Worm (Caenorhabditis elegans) whole organism, L3 larva: ENCODE data around the gene T24E12.1.

ENCODE experiments used
- mml-1 ChIP-seq: fragments of 150-350 bp; sonication (generic microtip); optimal IDR thresholded peaks from 3 replicates; lab custom pipeline; 2014; ENCODE audit warnings: missing biosample characterization, missing genetic modification characterization
- nhr-11 ChIP-seq: fragments of 150-350 bp; optimal IDR thresholded peaks from 2 replicates; lab custom pipeline; 2014; ENCODE audit warnings: missing biosample characterization, missing genetic modification characterization
- nhr-237 ChIP-seq: fragments of 150-350 bp; optimal IDR thresholded peaks from 2 replicates; lab custom pipeline; 2014; ENCODE audit warnings: missing biosample characterization, missing genetic modification characterization
- pha-4 ChIP-seq: fragments of 150-350 bp; optimal IDR thresholded peaks from 2 replicates; lab custom pipeline; 2014; ENCODE audit warnings: missing biosample characterization, missing genetic modification reagents, missing genetic modification characterization
- unc-62 ChIP-seq: fragments of 150-350 bp; sonication (generic microtip); optimal IDR thresholded peaks from 4 replicates; lab custom pipeline; 2014; ENCODE audit warnings: missing biosample characterization, missing genetic modification reagents, missing genetic modification characterization
- zag-1 ChIP-seq: fragments of 150-350 bp; optimal IDR thresholded peaks from 2 replicates; lab custom pipeline; 2014; ENCODE audit warnings: missing biosample characterization, missing genetic modification characterization
- ztf-4 ChIP-seq: fragments of 150-350 bp; optimal IDR thresholded peaks from 2 replicates; lab custom pipeline; 2014; ENCODE audit warnings: missing biosample characterization, missing genetic modification characterization

ce11 chrII:3736893-3737375 lies 48.4 kb upstream of the T24E12.1 start, which contains the start of gene F12E12.6:
- TF ChIP-seq nhr-237 (no peak), unc-62 (GFP tag; lab: Kevin White, UChicago) (no peak), zag-1 (tag; lab: Kevin White, UChicago) (no peak), ztf-4 (tag; lab: Kevin White, UChicago) (no peak), pha-4 (tag; lab: Kevin White, UChicago) (no peak), mml-1 (no peak), nhr-11 (no peak)
